Fruit fly (Drosophila melanogaster) whole organism, embryonic: ENCODE measurements around the gene CG8176.
A peak's percentile ranks its signal among the peaks of the same experiment; 100 is the strongest.

Experiments used
- Abd-B ChIP-seq: fragments of 200-800 bp; sonication (Bioruptor generic); optimal IDR thresholded peaks from 2 replicates; lab custom pipeline; 2018; ENCODE audit warnings: missing biosample characterization, mild to moderate bottlenecking, missing genetic modification characterization, moderate library complexity
- Asciz ChIP-seq: fragments of 200-800 bp; sonication (Bioruptor generic); optimal IDR thresholded peaks from 2 replicates; lab custom pipeline; 2017; ENCODE audit warnings: missing biosample characterization, mild to moderate bottlenecking, missing genetic modification characterization, missing genetic modification reagents
- Bdp1 ChIP-seq: fragments of 200-800 bp; sonication (Bioruptor generic); optimal IDR thresholded peaks from 3 replicates; lab custom pipeline; 2016; ENCODE audit warnings: missing biosample characterization, missing genetic modification characterization
- CG10462 ChIP-seq: fragments of 200-800 bp; sonication (Bioruptor generic); optimal IDR thresholded peaks from 2 replicates; lab custom pipeline; 2016; ENCODE audit warnings: missing biosample characterization, missing genetic modification characterization
- CG11504 ChIP-seq: fragments of 200-800 bp; sonication (Bioruptor generic); optimal IDR thresholded peaks from 3 replicates; lab custom pipeline; 2019; ENCODE audit warnings: missing biosample characterization, mild to moderate bottlenecking, missing genetic modification characterization, moderate library complexity
- CG11695 ChIP-seq: fragments of 200-800 bp; sonication (Bioruptor generic); IDR thresholded peaks from 3 replicates; pipeline ENCODE4 v1.3.6; 2022; ENCODE audit warnings: missing biosample characterization, missing genetic modification characterization
- CG11723 ChIP-seq: fragments of 200-800 bp; sonication (Bioruptor generic); optimal IDR thresholded peaks from 2 replicates; lab custom pipeline; 2017; ENCODE audit warnings: missing biosample characterization, mild to moderate bottlenecking, missing genetic modification characterization
- CG12219 ChIP-seq: fragments of 200-800 bp; sonication (Bioruptor generic); optimal IDR thresholded peaks from 3 replicates; lab custom pipeline; 2018; ENCODE audit warnings: missing biosample characterization, mild to moderate bottlenecking, missing genetic modification characterization
- CG1233 ChIP-seq: fragments of 200-800 bp; sonication (Bioruptor generic); optimal IDR thresholded peaks from 4 replicates; lab custom pipeline; 2018; ENCODE audit warnings: missing biosample characterization, mild to moderate bottlenecking, missing genetic modification characterization
- CG12744 ChIP-seq: fragments of 200-800 bp; sonication (Bioruptor generic); optimal IDR thresholded peaks from 2 replicates; lab custom pipeline; 2016; ENCODE audit warnings: missing biosample characterization, missing genetic modification characterization
- CG15479 ChIP-seq: fragments of 200-800 bp; sonication (Bioruptor generic); optimal IDR thresholded peaks from 3 replicates; lab custom pipeline; 2019; ENCODE audit warnings: missing biosample characterization, mild to moderate bottlenecking, missing genetic modification characterization, moderate library complexity
- CG17612 ChIP-seq: fragments of 200-800 bp; sonication (Bioruptor generic); IDR thresholded peaks from 2 replicates; pipeline ENCODE4 v1.3.6; 2022; ENCODE audit warnings: missing biosample characterization, missing genetic modification characterization
- CG1792 ChIP-seq: fragments of 200-800 bp; sonication (Bioruptor generic); optimal IDR thresholded peaks from 2 replicates; lab custom pipeline; 2016; ENCODE audit warnings: missing biosample characterization, missing genetic modification characterization
- CG32772 ChIP-seq: fragments of 200-800 bp; sonication (Bioruptor generic); IDR thresholded peaks from 2 replicates; pipeline ENCODE4 v1.3.6; 2022; ENCODE audit warnings: missing biosample characterization, missing genetic modification characterization
- CG42726 ChIP-seq: fragments of 200-800 bp; sonication (Bioruptor generic); IDR thresholded peaks from 2 replicates; pipeline ENCODE4 v1.3.6; 2022; ENCODE audit warnings: missing biosample characterization, missing genetic modification characterization; ENCODE audit not compliant: partially characterized antibody
- CG4360 ChIP-seq: fragments of 200-800 bp; sonication (Bioruptor generic); IDR thresholded peaks from 2 replicates; pipeline ENCODE4 v1.3.6; 2022; ENCODE audit warnings: missing biosample characterization, missing genetic modification characterization
- CG6654 ChIP-seq: fragments of 200-800 bp; sonication (Bioruptor generic); optimal IDR thresholded peaks from 2 replicates; lab custom pipeline; 2017; ENCODE audit warnings: missing biosample characterization, mild to moderate bottlenecking, missing genetic modification characterization
- CG7372 ChIP-seq: fragments of 200-800 bp; sonication (Bioruptor generic); IDR thresholded peaks from 2 replicates; pipeline ENCODE4 v1.3.6; 2022; ENCODE audit warnings: missing biosample characterization, missing genetic modification characterization
- CG8478 ChIP-seq: fragments of >200 bp; optimal IDR thresholded peaks from 2 replicates; lab custom pipeline; 2018
- CG9817 ChIP-seq: fragments of 200-800 bp; sonication (Bioruptor generic); optimal IDR thresholded peaks from 2 replicates; lab custom pipeline; 2018; ENCODE audit warnings: missing biosample characterization, mild to moderate bottlenecking, missing genetic modification characterization, moderate library complexity
- Dfd ChIP-seq, 2 experiments: fragments of >200 bp; optimal IDR thresholded peaks; 2 replicates each; lab custom pipeline; 2017; ENCODE audit warnings: missing biosample characterization in 2 of 2, missing genetic modification characterization in 2 of 2
- Dp ChIP-seq: fragments of 200-800 bp; sonication (Bioruptor generic); optimal IDR thresholded peaks from 2 replicates; lab custom pipeline; 2018; ENCODE audit warnings: missing biosample characterization, mild to moderate bottlenecking, missing genetic modification characterization, moderate library complexity
- HHEX ChIP-seq: fragments of 200-800 bp; sonication (Bioruptor generic); optimal IDR thresholded peaks from 3 replicates; lab custom pipeline; 2017; ENCODE audit warnings: missing biosample characterization, mild to moderate bottlenecking, missing genetic modification characterization, missing genetic modification reagents
- Med ChIP-seq: fragments of 200-800 bp; sonication (Bioruptor generic); peaks from one replicate; lab custom pipeline; 2016; ENCODE audit warnings: missing biosample characterization, missing genetic modification characterization, mild to moderate bottlenecking, inconsistent platforms, moderate library complexity
- Scr ChIP-seq: fragments of 200-800 bp; sonication (Bioruptor generic); IDR thresholded peaks from 2 replicates; pipeline ENCODE4 v1.3.6; 2022; ENCODE audit warnings: missing biosample characterization, missing genetic modification characterization; ENCODE audit not compliant: partially characterized antibody
- ase ChIP-seq: fragments of 200-800 bp; sonication (Bioruptor generic); IDR thresholded peaks from 3 replicates; pipeline ENCODE4 v1.3.6; 2022; ENCODE audit warnings: missing biosample characterization, missing genetic modification characterization
- chm ChIP-seq: fragments of 200-800 bp; sonication (Bioruptor generic); IDR thresholded peaks from 2 replicates; pipeline ENCODE4 v1.3.6; 2022; ENCODE audit warnings: missing biosample characterization, missing genetic modification characterization
- eve ChIP-seq, 2 experiments: fragments of >200 bp; optimal IDR thresholded peaks; 2 replicates each; lab custom pipeline; 2017; ENCODE audit warnings: missing biosample characterization in 2 of 2, missing genetic modification characterization in 2 of 2
- gcm ChIP-seq: fragments of 200-800 bp; sonication (Bioruptor generic); optimal IDR thresholded peaks from 2 replicates; lab custom pipeline; 2019; ENCODE audit warnings: missing biosample characterization, mild to moderate bottlenecking, missing genetic modification characterization, moderate library complexity
- lmd ChIP-seq: fragments of 200-800 bp; sonication (Bioruptor generic); IDR thresholded peaks from 2 replicates; pipeline ENCODE4 v1.3.6; 2022; ENCODE audit warnings: missing biosample characterization, missing genetic modification characterization
- nerfin-2 ChIP-seq: fragments of 200-800 bp; sonication (Bioruptor generic); IDR thresholded peaks from 2 replicates; pipeline ENCODE4 v1.3.6; 2022; ENCODE audit warnings: missing biosample characterization, missing genetic modification characterization; ENCODE audit not compliant: partially characterized antibody
- org-1 ChIP-seq: fragments of 200-800 bp; sonication (Bioruptor generic); optimal IDR thresholded peaks from 2 replicates; lab custom pipeline; 2017; ENCODE audit warnings: missing biosample characterization, missing genetic modification characterization
- pita ChIP-seq: fragments of 200-800 bp; sonication (Bioruptor generic); optimal IDR thresholded peaks from 2 replicates; lab custom pipeline; 2017; ENCODE audit warnings: missing biosample characterization, mild to moderate bottlenecking, missing genetic modification characterization
- prd ChIP-seq, 3 experiments: fragments of >200 bp in 2 of 3; fragments of 200-800 bp in 1 of 3; sonication (Bioruptor generic) in 1 of 3; optimal IDR thresholded peaks in 2 of 3; IDR thresholded peaks in 1 of 3; 2 replicates in 2 of 3; 3 replicates in 1 of 3; pipeline versions ENCODE4 v1.3.6 to Lab custom; 2017 to 2022; ENCODE audit warnings: missing biosample characterization in 1 of 3, missing genetic modification characterization in 1 of 3
- ranshi ChIP-seq: fragments of 200-800 bp; sonication (Bioruptor generic); IDR thresholded peaks from 2 replicates; pipeline ENCODE4 v1.3.6; 2022; ENCODE audit warnings: missing biosample characterization, missing genetic modification characterization
- row ChIP-seq: fragments of 200-800 bp; sonication (Bioruptor generic); IDR thresholded peaks from 3 replicates; pipeline ENCODE4 v1.3.6; 2022; ENCODE audit warnings: missing biosample characterization, missing genetic modification characterization
- sob ChIP-seq: fragments of 200-800 bp; sonication (Bioruptor generic); IDR thresholded peaks from 2 replicates; pipeline ENCODE4 v1.3.6; 2022; ENCODE audit warnings: missing biosample characterization, missing genetic modification characterization
- stwl ChIP-seq: fragments of 200-800 bp; sonication (Bioruptor generic); optimal IDR thresholded peaks from 3 replicates; lab custom pipeline; 2018; ENCODE audit warnings: missing biosample characterization, mild to moderate bottlenecking, missing genetic modification characterization, moderate library complexity
- tgo ChIP-seq: fragments of 200-800 bp; sonication (Bioruptor generic); IDR thresholded peaks from 3 replicates; pipeline ENCODE4 v1.3.6; 2022; ENCODE audit warnings: missing biosample characterization, missing genetic modification characterization
- twi ChIP-seq: fragments of 200-800 bp; optimal IDR thresholded peaks from 2 replicates; lab custom pipeline; 2019; ENCODE audit warnings: missing biosample characterization, mild to moderate bottlenecking, missing genetic modification characterization, moderate library complexity
- zfh1 ChIP-seq: fragments of 200-800 bp; sonication (Bioruptor generic); IDR thresholded peaks from 3 replicates; pipeline ENCODE4 v1.3.6; 2022; ENCODE audit warnings: missing biosample characterization, missing genetic modification characterization

The CG8176 gene

DNA sequence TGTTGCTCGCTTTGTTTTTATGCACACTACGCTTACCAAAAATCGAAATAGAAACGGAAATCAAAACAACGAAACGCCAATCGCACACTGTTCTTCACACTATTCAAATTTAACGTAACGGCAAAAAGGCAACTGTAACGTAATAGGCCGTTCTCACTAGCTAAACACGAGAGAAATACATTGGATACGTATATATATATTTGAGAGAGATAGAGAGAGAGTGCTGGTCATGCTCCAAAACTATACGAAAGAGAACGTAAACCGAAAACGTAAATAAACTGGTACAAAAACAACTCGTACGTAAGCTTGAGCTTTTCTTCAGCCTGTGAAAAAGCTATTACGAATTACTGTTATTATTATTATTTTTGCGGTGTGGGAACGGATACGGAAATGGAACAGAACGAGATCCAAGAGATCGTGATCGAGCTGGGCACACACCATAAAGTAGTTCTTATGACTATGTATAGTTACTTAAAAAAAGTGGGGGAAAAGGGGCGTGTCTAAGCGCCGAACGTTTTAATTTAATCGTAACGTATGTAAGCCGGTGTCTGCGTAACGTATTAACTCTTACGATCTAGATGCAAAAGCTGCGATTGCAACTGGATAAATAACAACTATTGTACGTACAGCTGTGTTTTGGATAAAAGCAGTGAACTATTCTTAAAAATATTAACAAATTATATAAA lies 27.8 kb downstream of the CG8176 start (continued):
- no peak for TF ChIP-seq Asciz (GFP tag; lab: Kevin White, UChicago)
- TF ChIP-seq CG12219 (GFP tag; lab: Kevin White, UChicago): no peak
- TF ChIP-seq CG11695 (GFP tag; lab: Robert Waterston, UW): 0 out of 3 replicates have a peak, but pooled peaks have one; percentile 6
- TF ChIP-seq CG12744: no peak
- no peak for TF ChIP-seq tgo (GFP tag; lab: Robert Waterston, UW)
- TF ChIP-seq CG11723 (GFP tag; lab: Kevin White, UChicago): no peak
- peak; percentile 54 for TF ChIP-seq stwl (tag; lab: Kevin White, UChicago)
- TF ChIP-seq HHEX: peak; percentile 11
- no peak for TF ChIP-seq Scr
- TF ChIP-seq CG1792: no peak
- no peak for TF ChIP-seq twi (tag; lab: Kevin White, UChicago)
- TF ChIP-seq Abd-B (GFP tag; lab: Kevin White, UChicago): no peak
- TF ChIP-seq org-1 (GFP tag; lab: Kevin White, UChicago): no peak
- TF ChIP-seq Dp: no peak
- TF ChIP-seq Bdp1: no peak
- TF ChIP-seq row: no peak; the same call in 2 of the 3 replicates
- TF ChIP-seq CG1233 (GFP tag; lab: Kevin White, UChicago): no peak
- TF ChIP-seq eve (GFP tag; optimal IDR thresholded peaks at IDR 0.05; lab: Kevin White, UChicago): peak in 1 of 2 experiments; percentile 72
- TF ChIP-seq nerfin-2 (GFP tag; lab: Robert Waterston, UW): no peak
- TF ChIP-seq CG9817: no peak
- TF ChIP-seq pita (GFP tag; lab: Kevin White, UChicago): no peak
- TF ChIP-seq, all 482 proteins: peak for 28

DNA sequence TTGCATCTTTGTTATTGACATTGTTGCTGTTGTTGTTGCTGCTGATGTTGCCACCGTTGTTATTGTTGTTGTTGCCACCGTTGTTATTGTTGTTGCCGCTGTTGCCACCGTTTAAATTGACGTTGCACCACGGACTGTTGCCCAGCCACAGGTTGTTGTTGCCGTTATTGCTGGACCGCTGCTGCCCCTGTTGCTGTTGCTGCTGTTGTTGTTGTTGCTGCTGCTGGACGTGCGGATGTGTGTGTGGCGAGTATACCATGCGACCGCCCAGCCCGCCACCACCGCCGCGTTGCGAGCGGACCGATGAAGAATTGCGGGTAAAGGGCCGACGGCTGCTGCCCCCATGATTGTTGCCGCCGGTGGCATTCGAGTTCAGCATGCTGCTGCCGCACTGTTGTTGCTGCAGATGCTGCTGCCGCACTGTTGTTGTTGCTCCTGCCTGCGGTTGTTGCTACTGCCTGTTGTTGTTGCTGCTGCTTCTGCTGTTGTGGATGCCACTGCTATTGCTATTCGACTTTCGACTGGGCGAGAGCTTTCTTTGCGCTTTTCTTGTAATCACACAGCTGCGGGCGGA lies 31.1 kb downstream of the CG8176 start:
- TF ChIP-seq gcm (GFP tag; lab: Kevin White, UChicago) (peak; percentile 64), prd (optimal IDR thresholded peaks at IDR 0.05; lab: Kevin White, UChicago) (no peak), prd (GFP tag; IDR thresholded peaks at IDR 0.05; lab: Robert Waterston, UW) (peak; percentile 39; the same call in 1 of the 3 replicates), sob (GFP tag; lab: Robert Waterston, UW) (no peak), CG15479 (GFP tag; lab: Kevin White, UChicago) (no peak), CG4360 (GFP tag; lab: Robert Waterston, UW) (peak; percentile 94), CG10462 (GFP tag; lab: Kevin White, UChicago) (no peak), lmd (GFP tag; lab: Robert Waterston, UW) (no peak), CG42726 (no peak), CG8478 (lab: Kevin White, UChicago) (peak; percentile 55), zfh1 (GFP tag; lab: Robert Waterston, UW) (0 out of 3 replicates have a peak, but pooled peaks have one; percentile 13), CG17612 (GFP tag; lab: Robert Waterston, UW) (0 out of 2 replicates have a peak, but pooled peaks have one; percentile 33), Med (GFP tag; lab: Kevin White, UChicago) (peak; percentile 70), CG32772 (no peak), ranshi (0 out of 2 replicates have a peak, but pooled peaks have one; percentile 15), CG11504 (no peak), CG6654 (no peak), chm (GFP tag; lab: Robert Waterston, UW) (0 out of 2 replicates have a peak, but pooled peaks have one; percentile 15), ase (GFP tag; lab: Robert Waterston, UW) (0 out of 3 replicates have a peak, but pooled peaks have one; percentile 41), CG7372 (GFP tag; lab: Robert Waterston, UW) (0 out of 2 replicates have a peak, but pooled peaks have one; percentile 17), CG1792 (no peak), Dfd (GFP tag; optimal IDR thresholded peaks at IDR 0.05; lab: Kevin White, UChicago) (peak in 1 of 2 experiments; percentile 62)
